Worm (Caenorhabditis elegans): ENCODE data around the gene oac-31.

DNA sequence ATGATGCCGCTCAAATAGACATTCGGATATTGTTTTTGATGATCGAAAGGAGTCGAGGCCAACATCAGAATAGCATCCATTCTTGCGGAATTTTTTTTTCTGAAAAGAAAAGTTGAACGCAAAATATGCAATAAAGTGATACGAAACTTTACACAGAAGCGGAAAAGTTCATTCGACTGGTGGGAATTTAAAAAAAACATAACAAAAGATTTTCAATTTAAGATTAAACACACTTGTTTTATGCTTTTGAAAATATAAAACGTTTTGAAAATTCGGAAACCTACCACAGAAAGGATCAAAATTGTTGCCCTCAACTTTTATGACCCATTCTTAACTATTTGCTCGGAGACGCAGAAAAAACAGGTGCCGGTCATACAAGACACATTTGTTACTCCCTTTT lies 4.7 kb downstream of the oac-31 start, which contains the start of gene K02H11.9:
- TF ChIP-seq fkh-6 (tag; optimal IDR thresholded peaks at IDR 0.05) (no peak), ceh-6 (GFP tag; optimal IDR thresholded peaks at IDR 0.05) (no peak), ahr-1 (tag; optimal IDR thresholded peaks at IDR 0.05) (no peak), pha-4 (tag; optimal IDR thresholded peaks at IDR 0.05) (no peak), pag-3 (tag; optimal IDR thresholded peaks at IDR 0.05; ENCODE audit: borderline replicate concordance) (no peak), ttx-3 (tag; optimal IDR thresholded peaks at IDR 0.05) (no peak)

All from whole organism, late embryonic.